Worm (Caenorhabditis elegans) whole organism, young adult: ENCODE results near the gene dmsr-7.

Experiments
- B0035.1 ChIP-seq: sonication (generic microtip); optimal IDR thresholded peaks from 2 replicates; lab custom pipeline; 2016; ENCODE audit warnings: missing genetic modification characterization, mild to moderate bottlenecking, missing compliant biosample characterization, missing genotype, missing genetic modification reagents
- B0336.3 ChIP-seq: fragments of 200-800 bp; sonication (Bioruptor generic); IDR thresholded peaks from 2 replicates; pipeline ENCODE4 v1.3.6; 2022; ENCODE audit warnings: missing genetic modification characterization, missing compliant biosample characterization
- C17E4.6 ChIP-seq: fragments of 200-800 bp; sonication (Bioruptor generic); IDR thresholded peaks from 2 replicates; pipeline ENCODE4 v1.3.6; 2022; ENCODE audit warnings: missing genetic modification reagents, missing genetic modification characterization, missing compliant biosample characterization
- F22D6.2 ChIP-seq: sonication (generic microtip); optimal IDR thresholded peaks from 2 replicates; lab custom pipeline; 2016; ENCODE audit warnings: mild to moderate bottlenecking, missing genetic modification characterization, missing compliant biosample characterization
- F33H1.4 ChIP-seq: fragments of 200-800 bp; sonication (Bioruptor generic); IDR thresholded peaks from 2 replicates; pipeline ENCODE4 v1.3.6; 2022; ENCODE audit warnings: missing genetic modification reagents, missing genetic modification characterization, missing compliant biosample characterization
- F39B2.1 ChIP-seq: fragments of 200-800 bp; sonication (Bioruptor generic); IDR thresholded peaks from 2 replicates; pipeline ENCODE4 v1.3.6; 2022; ENCODE audit warnings: missing genetic modification reagents, missing genetic modification characterization, missing compliant biosample characterization
- F52B5.7 ChIP-seq: sonication (generic microtip); optimal IDR thresholded peaks from 2 replicates; lab custom pipeline; 2016; ENCODE audit warnings: mild to moderate bottlenecking, missing genetic modification characterization, missing compliant biosample characterization
- F55B11.4 ChIP-seq: sonication (generic microtip); optimal IDR thresholded peaks from 2 replicates; lab custom pipeline; 2016; ENCODE audit warnings: missing compliant biosample characterization, missing genetic modification characterization, borderline replicate concordance; ENCODE audit not compliant: insufficient read depth
- Y79H2A.3 ChIP-seq: fragments of 200-800 bp; sonication (Bioruptor generic); conservative IDR thresholded peaks from 2 replicates; pipeline ENCODE4 v1.3.6; 2022; ENCODE audit warnings: missing genetic modification reagents, missing genetic modification characterization, missing compliant biosample characterization
- ama-1 ChIP-seq, 3 experiments: fragments of 150-350 bp in 1 of 3; sonication (generic microtip) in 2 of 3; optimal IDR thresholded peaks; 2 replicates each; lab custom pipeline; 2014 to 2018; ENCODE audit warnings: missing biosample characterization in 2 of 3, missing genetic modification characterization in 2 of 3, missing genetic modification reagents in 2 of 3
- attf-3 ChIP-seq: fragments of 200-800 bp; sonication (Bioruptor generic); conservative IDR thresholded peaks from 2 replicates; pipeline ENCODE4 v1.3.6; 2022; ENCODE audit warnings: missing genetic modification reagents, missing genetic modification characterization, missing compliant biosample characterization
- attf-6 ChIP-seq: fragments of 200-800 bp; sonication (Bioruptor generic); IDR thresholded peaks from 2 replicates; pipeline ENCODE4 v1.3.6; 2022; ENCODE audit warnings: missing genetic modification reagents, missing genetic modification characterization, missing compliant biosample characterization
- bed-2 ChIP-seq: fragments of 200-800 bp; sonication (Bioruptor generic); IDR thresholded peaks from 2 replicates; pipeline ENCODE4 v1.3.6; 2022; ENCODE audit warnings: missing genetic modification reagents, missing genetic modification characterization, missing compliant biosample characterization
- cebp-2 ChIP-seq: fragments of 200-800 bp; sonication (Bioruptor generic); IDR thresholded peaks from 2 replicates; pipeline ENCODE4 v1.3.6; 2022; ENCODE audit warnings: missing genetic modification characterization, missing compliant biosample characterization
- ceh-91 ChIP-seq: fragments of 200-800 bp; sonication (Bioruptor generic); IDR thresholded peaks from 2 replicates; pipeline ENCODE4 v1.3.6; 2022; ENCODE audit warnings: missing genetic modification reagents, missing genetic modification characterization, missing compliant biosample characterization
- egrh-3 ChIP-seq: fragments of 200-800 bp; sonication (Bioruptor generic); IDR thresholded peaks from 2 replicates; pipeline ENCODE4 v1.3.6; 2022; ENCODE audit warnings: missing genetic modification reagents, missing genetic modification characterization, missing compliant biosample characterization
- hlh-12 ChIP-seq: sonication (generic microtip); optimal IDR thresholded peaks from 2 replicates; lab custom pipeline; 2016; ENCODE audit warnings: missing genetic modification characterization, missing compliant biosample characterization
- hlh-26 ChIP-seq: fragments of 200-800 bp; sonication (Bioruptor generic); conservative IDR thresholded peaks from 2 replicates; pipeline ENCODE4 v1.3.6; 2022; ENCODE audit warnings: missing genetic modification reagents, missing genetic modification characterization, missing compliant biosample characterization
- hsf-1 ChIP-seq: fragments of 200-800 bp; sonication (Bioruptor generic); IDR thresholded peaks from 2 replicates; pipeline ENCODE4 v1.3.6; 2022; ENCODE audit warnings: missing genetic modification reagents, missing genetic modification characterization, missing compliant biosample characterization
- let-526 ChIP-seq: fragments of 200-800 bp; sonication (Bioruptor generic); IDR thresholded peaks from 2 replicates; pipeline ENCODE4 v1.3.6; 2022; ENCODE audit warnings: missing genetic modification reagents, missing genetic modification characterization, missing compliant biosample characterization
- let-607 ChIP-seq, 2 experiments: fragments of 200-800 bp in 1 of 2; sonication (Bioruptor generic) in 1 of 2; sonication (generic microtip) in 1 of 2; optimal IDR thresholded peaks; 2 replicates each; lab custom pipeline; 2016 to 2018; ENCODE audit warnings: mild to moderate bottlenecking in 2 of 2, missing compliant biosample characterization in 2 of 2, missing genetic modification characterization in 2 of 2, moderate library complexity in 2 of 2, missing genotype in 1 of 2
- lin-26 ChIP-seq: fragments of 200-800 bp; sonication (Bioruptor generic); IDR thresholded peaks from 2 replicates; pipeline ENCODE4 v1.3.6; 2022; ENCODE audit warnings: missing genetic modification reagents, missing genetic modification characterization, missing compliant biosample characterization
- lin-35 ChIP-seq, 3 experiments: fragments of 150-350 bp in 2 of 3; sonication (generic microtip) in 1 of 3; optimal IDR thresholded peaks; 2 replicates each; lab custom pipeline; 2014 to 2018; ENCODE audit warnings: missing biosample characterization in 3 of 3, missing genetic modification characterization in 3 of 3, missing genetic modification reagents in 3 of 3
- lin-54 ChIP-seq: fragments of 200-800 bp; sonication (Bioruptor generic); optimal IDR thresholded peaks from 2 replicates; lab custom pipeline; 2018; ENCODE audit warnings: mild to moderate bottlenecking, missing genetic modification characterization, missing compliant biosample characterization
- lsl-1 ChIP-seq: fragments of 200-800 bp; sonication (Bioruptor generic); optimal IDR thresholded peaks from 2 replicates; lab custom pipeline; 2018; ENCODE audit warnings: mild to moderate bottlenecking, missing genetic modification characterization, moderate library complexity, missing compliant biosample characterization
- madf-3 ChIP-seq: fragments of 200-800 bp; sonication (Bioruptor generic); IDR thresholded peaks from 2 replicates; pipeline ENCODE4 v1.3.6; 2022; ENCODE audit warnings: missing genetic modification reagents, missing genetic modification characterization, missing compliant biosample characterization
- madf-6 ChIP-seq: fragments of 200-800 bp; sonication (Bioruptor generic); IDR thresholded peaks from 2 replicates; pipeline ENCODE4 v1.3.6; 2022; ENCODE audit warnings: missing genetic modification reagents, missing genetic modification characterization, missing compliant biosample characterization
- nhr-27 ChIP-seq: fragments of 200-800 bp; sonication (Bioruptor generic); optimal IDR thresholded peaks from 2 replicates; lab custom pipeline; 2018; ENCODE audit warnings: mild to moderate bottlenecking, missing genetic modification characterization, moderate library complexity, missing compliant biosample characterization
- nhr-80 ChIP-seq: sonication (generic microtip); optimal IDR thresholded peaks from 2 replicates; lab custom pipeline; 2016; ENCODE audit warnings: missing genetic modification characterization, missing compliant biosample characterization
- rec-8 ChIP-seq, 2 experiments: sonication (generic microtip); optimal IDR thresholded peaks; 2 replicates each; lab custom pipeline; 2016; ENCODE audit warnings: mild to moderate bottlenecking in 2 of 2, missing genetic modification characterization in 2 of 2, missing genetic modification reagents in 2 of 2, missing genotype in 2 of 2, missing biosample characterization in 1 of 2, missing compliant biosample characterization in 1 of 2, moderate library complexity in 1 of 2
- snpc-3.4 ChIP-seq: sonication (generic microtip); optimal IDR thresholded peaks from 2 replicates; lab custom pipeline; 2017; ENCODE audit warnings: missing genetic modification characterization, mild to moderate bottlenecking, missing compliant biosample characterization, antibody characterized with exemption, moderate library complexity, missing genotype, missing genetic modification reagents
- sptf-2 ChIP-seq: fragments of 200-800 bp; sonication (Bioruptor generic); optimal IDR thresholded peaks from 2 replicates; lab custom pipeline; 2018; ENCODE audit warnings: mild to moderate bottlenecking, missing genetic modification characterization, missing compliant biosample characterization
- unc-62 ChIP-seq: fragments of 150-350 bp; optimal IDR thresholded peaks from 2 replicates; lab custom pipeline; 2014; ENCODE audit warnings: missing biosample characterization, missing genetic modification reagents, missing genetic modification characterization
- xnd-1 ChIP-seq: sonication (generic microtip); optimal IDR thresholded peaks from 2 replicates; lab custom pipeline; 2016; ENCODE audit warnings: missing genotype, missing genetic modification reagents, missing genetic modification characterization, missing compliant biosample characterization
- ztf-22 ChIP-seq: fragments of 200-800 bp; sonication (Bioruptor generic); optimal IDR thresholded peaks from 2 replicates; lab custom pipeline; 2018; ENCODE audit warnings: mild to moderate bottlenecking, missing genetic modification characterization, moderate library complexity, missing compliant biosample characterization
- ztf-26 ChIP-seq: sonication (generic microtip); optimal IDR thresholded peaks from 2 replicates; lab custom pipeline; 2017; ENCODE audit warnings: missing genetic modification characterization, missing compliant biosample characterization

dmsr-7 gene

ce11 chrV:5445839-5446238, 40.7 kb downstream of the dmsr-7 start, which contains the start of gene F08F3.1:
Gene F08F3.1, plus strand, starts transcription at chrV:5446139.
- TF ChIP-seq madf-6 (GFP tag; lab: Robert Waterston, UW): no peak
- TF ChIP-seq B0336.3 (GFP tag; lab: Robert Waterston, UW): no peak
- no peak for TF ChIP-seq lsl-1
- no peak for TF ChIP-seq cebp-2 (GFP tag; lab: Robert Waterston, UW)
- TF ChIP-seq hlh-12 (tag; lab: Kevin White, UChicago): no peak
- no peak for TF ChIP-seq sptf-2 (GFP tag; lab: Kevin White, UChicago)
- TF ChIP-seq snpc-3.4: no peak
- no peak for TF ChIP-seq let-526
- TF ChIP-seq rec-8 (tag; optimal IDR thresholded peaks at IDR 0.05; lab: Kevin White, UChicago): no peak
- no peak for TF ChIP-seq F52B5.7 (tag; lab: Kevin White, UChicago)
- no peak for TF ChIP-seq let-607 (tag; optimal IDR thresholded peaks at IDR 0.05; lab: Kevin White, UChicago)
- TF ChIP-seq F33H1.4 (GFP tag; lab: Robert Waterston, UW): no peak
- no peak for TF ChIP-seq C17E4.6 (GFP tag; lab: Robert Waterston, UW)
- TF ChIP-seq bed-2 (GFP tag; lab: Robert Waterston, UW): no peak
- TF ChIP-seq unc-62 (GFP tag; lab: Kevin White, UChicago): no peak

- no peak for TF ChIP-seq ztf-22 (GFP tag; lab: Kevin White, UChicago)
- no peak for TF ChIP-seq F55B11.4 (tag; lab: Kevin White, UChicago)
- no peak for TF ChIP-seq F39B2.1 (GFP tag; lab: Robert Waterston, UW)
- no peak for TF ChIP-seq nhr-27 (tag; lab: Kevin White, UChicago)
- no peak for TF ChIP-seq egrh-3 (GFP tag; lab: Robert Waterston, UW)
- no peak for TF ChIP-seq nhr-80 (tag; lab: Kevin White, UChicago)
- TF ChIP-seq, all 124 proteins: peak for 0
These were observed 41.9 kb downstream of the dmsr-7 start for ce11 chrV:5447057-5447456.

ce11 chrV:5450742-5451141, 45.6 kb downstream of the dmsr-7 start:
- TF ChIP-seq lin-54 (no peak), xnd-1 (tag; lab: Kevin White, UChicago) (no peak)

- TF ChIP-seq lin-26 (GFP tag; lab: Robert Waterston, UW) (no peak), nhr-27 (tag; lab: Kevin White, UChicago) (no peak), B0035.1 (tag; lab: Kevin White, UChicago) (no peak), attf-3 (GFP tag; lab: Robert Waterston, UW) (no peak), hsf-1 (GFP tag; lab: Robert Waterston, UW) (no peak), F55B11.4 (tag; lab: Kevin White, UChicago) (no peak), ceh-91 (GFP tag; lab: Robert Waterston, UW) (no peak), F22D6.2 (no peak)
- TF ChIP-seq, all 124 proteins: peak for 0
These were observed 48.5 kb downstream of the dmsr-7 start, which contains the start of gene glc-3 for ce11 chrV:5453615-5454014. Gene glc-3, minus strand, starts transcription at chrV:5453715.

ce11 chrV:5454955-5455354, 49.8 kb downstream of the dmsr-7 start:
- TF ChIP-seq attf-3 (GFP tag; lab: Robert Waterston, UW) (no peak), snpc-3.4 (no peak), lin-54 (no peak), madf-3 (no peak), Y79H2A.3 (GFP tag; lab: Robert Waterston, UW) (no peak), ama-1 (optimal IDR thresholded peaks at IDR 0.05; lab: Kevin White, UChicago) (no peak), ama-1 (GFP tag; optimal IDR thresholded peaks at IDR 0.05; lab: Kevin White, UChicago) (no peak), hsf-1 (GFP tag; lab: Robert Waterston, UW) (no peak), attf-6 (GFP tag; lab: Robert Waterston, UW) (no peak), ztf-26 (no peak), hlh-26 (no peak), lin-35 (GFP tag; optimal IDR thresholded peaks at IDR 0.05; lab: Kevin White, UChicago) (no peak)
